Fruit fly (Drosophila melanogaster) whole organism, prepupa: ENCODE results near the gene Art8.

Source experiments
- CG11294 ChIP-seq: fragments of 200-800 bp; sonication (Bioruptor generic); IDR thresholded peaks from 2 replicates; pipeline ENCODE4 v1.3.6; 2022; ENCODE audit warnings: missing biosample characterization, missing genetic modification characterization
- CG1621 ChIP-seq: fragments of 200-800 bp; sonication (Bioruptor generic); optimal IDR thresholded peaks from 3 replicates; lab custom pipeline; 2018; ENCODE audit warnings: missing biosample characterization, mild to moderate bottlenecking, missing genetic modification characterization
- CG16779 ChIP-seq: fragments of 200-800 bp; sonication (Bioruptor generic); optimal IDR thresholded peaks from 3 replicates; lab custom pipeline; 2017; ENCODE audit warnings: missing biosample characterization, mild to moderate bottlenecking, missing genetic modification characterization
- CG6792 ChIP-seq: fragments of 200-800 bp; sonication (Bioruptor generic); optimal IDR thresholded peaks from 3 replicates; lab custom pipeline; 2016; ENCODE audit warnings: missing biosample characterization, missing genetic modification characterization
- CG6808 ChIP-seq: fragments of 200-800 bp; sonication (Bioruptor generic); optimal IDR thresholded peaks from 3 replicates; lab custom pipeline; 2017; ENCODE audit warnings: missing biosample characterization, missing genetic modification characterization, mild to moderate bottlenecking, moderate library complexity, missing genetic modification reagents
- Hr39 ChIP-seq: fragments of 200-800 bp; sonication (Bioruptor generic); optimal IDR thresholded peaks from 2 replicates; lab custom pipeline; 2016; ENCODE audit warnings: missing biosample characterization, missing genetic modification characterization
- achi ChIP-seq: fragments of 200-800 bp; sonication (Bioruptor generic); optimal IDR thresholded peaks from 3 replicates; lab custom pipeline; 2016; ENCODE audit warnings: missing biosample characterization, missing genetic modification characterization
- fkh ChIP-seq: fragments of 200-800 bp; sonication (Bioruptor generic); optimal IDR thresholded peaks from 3 replicates; lab custom pipeline; 2017; ENCODE audit warnings: missing biosample characterization, mild to moderate bottlenecking, missing genetic modification characterization, moderate library complexity
- salr ChIP-seq, 2 experiments: fragments of 200-800 bp; sonication (Bioruptor generic); optimal IDR thresholded peaks; 3 replicates each; lab custom pipeline; 2016 to 2018; ENCODE audit warnings: missing biosample characterization in 2 of 2, missing genetic modification characterization in 2 of 2, mild to moderate bottlenecking in 1 of 2

- no peak for TF ChIP-seq fkh (GFP tag; lab: Kevin White, UChicago)
- no peak for TF ChIP-seq salr (GFP tag; optimal IDR thresholded peaks at IDR 0.05; lab: Kevin White, UChicago)
- TF ChIP-seq achi = no peak
- no peak for TF ChIP-seq CG11294 (GFP tag; lab: Robert Waterston, UW)
- no peak for TF ChIP-seq CG1621
- no peak for TF ChIP-seq CG16779 (tag; lab: Kevin White, UChicago)
- no peak for TF ChIP-seq CG6792
- no peak for TF ChIP-seq Hr39 (GFP tag; lab: Kevin White, UChicago)
- no peak for TF ChIP-seq CG6808 (GFP tag; lab: Kevin White, UChicago)
Observed at dm6 chr2L:11001376-11002122, 9.3 kb downstream of the Art8 start, which contains the start of the genes aub and lectin-33A.
